Worm (Caenorhabditis elegans): Measurements from ENCODE around the gene ttr-34.

- TF ChIP-seq nhr-28 (tag; optimal IDR thresholded peaks at IDR 0.05), result no peak
- no peak for TF ChIP-seq elt-1 (tag; optimal IDR thresholded peaks at IDR 0.05; ENCODE audit: borderline replicate concordance, insufficient read depth)
- TF ChIP-seq nhr-237 (tag; optimal IDR thresholded peaks at IDR 0.05), result no peak
- no peak for TF ChIP-seq unc-62 (GFP tag; optimal IDR thresholded peaks at IDR 0.05)
- no peak for TF ChIP-seq mep-1 (tag; optimal IDR thresholded peaks at IDR 0.05)
Measured at ce11 chrX:13102838-13103237, 36.8 kb upstream of the ttr-34 start.
